Worm (Caenorhabditis elegans): ENCODE data around the gene fbxc-28.

DNA sequence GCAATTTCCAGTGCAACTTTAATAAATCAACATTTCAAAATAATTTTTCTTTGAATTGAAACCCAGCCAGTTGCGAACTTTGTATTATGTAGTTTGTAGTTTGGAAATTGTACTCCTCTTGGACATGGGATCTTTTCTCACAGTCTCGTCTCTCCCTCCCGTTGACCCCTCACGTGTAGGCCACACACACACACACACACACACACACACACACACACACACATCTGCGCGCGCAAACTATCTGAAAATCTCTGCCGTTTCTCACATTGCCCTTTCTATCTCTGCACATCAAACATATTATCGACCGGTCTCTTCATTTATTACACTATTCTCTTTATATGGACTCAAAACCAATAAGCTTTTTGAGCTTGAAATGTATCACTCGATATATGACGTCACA is 17.2 kb downstream of the fbxc-28 start, which contains the start of gene fbxc-36:
- TF ChIP-seq peb-1 (tag; optimal IDR thresholded peaks at IDR 0.05) (no peak), mdl-1 (tag; optimal IDR thresholded peaks at IDR 0.05) (no peak), unc-62 (GFP tag; optimal IDR thresholded peaks at IDR 0.05) (no peak), nhr-12 (tag; optimal IDR thresholded peaks at IDR 0.05) (no peak), nhr-23 (tag; optimal IDR thresholded peaks at IDR 0.05) (no peak), snpc-4 (tag; optimal IDR thresholded peaks at IDR 0.05) (no peak), aly-2 (tag; optimal IDR thresholded peaks at IDR 0.05) (no peak), mab-5 (tag; optimal IDR thresholded peaks at IDR 0.05) (no peak), alr-1 (tag; optimal IDR thresholded peaks at IDR 0.05) (no peak), elt-1 (tag; optimal IDR thresholded peaks at IDR 0.05) (no peak), lin-13 (GFP tag; optimal IDR thresholded peaks at IDR 0.05) (no peak)
